Worm (Caenorhabditis elegans) whole organism, late embryonic: ENCODE results near the gene Y71H2AM.14.
"Not testable (repeated sequence)": the region's sequence is repeated elsewhere in the genome, so short reads cannot be mapped to it uniquely, and the experiment has no call there.

Source experiments
- F13H6.1 ChIP-seq: sonication (generic microtip); optimal IDR thresholded peaks from 2 replicates; lab custom pipeline; 2016; ENCODE audit warnings: missing genetic modification characterization, missing compliant biosample characterization
- ceh-31 ChIP-seq: sonication (generic microtip); optimal IDR thresholded peaks from 2 replicates; lab custom pipeline; 2016; ENCODE audit warnings: missing genetic modification characterization, missing compliant biosample characterization
- dmd-4 ChIP-seq: sonication (generic microtip); optimal IDR thresholded peaks from 2 replicates; lab custom pipeline; 2016; ENCODE audit warnings: borderline replicate concordance, missing genetic modification characterization, missing compliant biosample characterization
- mec-3 ChIP-seq: sonication (generic microtip); optimal IDR thresholded peaks from 2 replicates; lab custom pipeline; 2016; ENCODE audit warnings: borderline replicate concordance, missing genetic modification characterization, missing compliant biosample characterization
- unc-42 ChIP-seq: sonication (generic microtip); optimal IDR thresholded peaks from 2 replicates; lab custom pipeline; 2016; ENCODE audit warnings: missing genotype, missing genetic modification characterization, missing compliant biosample characterization

The Y71H2AM.14 gene

DNA sequence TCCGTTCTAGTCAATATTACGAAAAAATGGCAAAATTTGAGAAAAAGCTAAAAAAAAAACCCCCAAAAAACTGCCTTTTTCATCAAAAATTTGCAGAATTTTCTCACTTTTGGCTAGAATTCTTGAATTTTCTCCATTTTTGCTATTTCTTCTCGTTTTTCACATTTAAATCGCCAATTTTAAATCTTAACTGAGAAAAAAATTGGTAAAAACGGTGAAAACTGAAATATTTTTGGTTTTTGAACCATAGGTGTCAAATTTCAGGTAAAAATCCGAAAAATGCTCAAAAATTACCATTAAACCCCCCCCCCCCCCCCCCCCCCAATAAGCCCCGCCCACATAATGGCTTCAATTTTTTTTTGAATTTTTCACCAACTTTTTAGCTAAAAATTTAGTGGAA is 47.1 kb downstream of the Y71H2AM.14 start, which contains the start of gene cox-6B:
TSS of gene cox-6B (plus strand) at position 301 of the 400 bp plus-strand sequence.
- not testable (repeated sequence) for TF ChIP-seq dmd-4; mec-3 (tag; lab: Kevin White, UChicago); ceh-31 (tag; lab: Kevin White, UChicago)

ce11 chrIII:2698740-2699139 is 47.7 kb downstream of the Y71H2AM.14 start, which contains the start of gene slc-30A9:
Gene slc-30A9 (minus strand): TSS chrIII:2698817.
- TF ChIP-seq unc-42: peak; percentile 9
- TF ChIP-seq F13H6.1: no peak
- TF ChIP-seq, all 69 proteins: peak for 1
